Fruit fly (Drosophila melanogaster): Measurements from ENCODE around the gene CG12078.

dm6 chr3L:3203062-3203461 lies 41.0 kb downstream of the CG12078 start, which contains the start of gene CG32271:
- no peak for TF ChIP-seq rn (GFP tag; IDR thresholded peaks at IDR 0.05)
- no peak for TF ChIP-seq CG34367 (tag; optimal IDR thresholded peaks at IDR 0.05)
- no peak for TF ChIP-seq CG32121 (GFP tag; IDR thresholded peaks at IDR 0.05)
- no peak for TF ChIP-seq CG4496 (GFP tag; IDR thresholded peaks at IDR 0.05)
- TF ChIP-seq CG15710 (tag; optimal IDR thresholded peaks at IDR 0.05), result no peak

Measured in whole organism, pupa.